Worm (Caenorhabditis elegans) whole organism, L3 larva: ENCODE results near the gene sra-9.

Experiments
- aly-2 ChIP-seq: fragments of 150-350 bp; optimal IDR thresholded peaks from 2 replicates; lab custom pipeline; 2014; ENCODE audit warnings: missing biosample characterization, missing genetic modification characterization
- ceh-82 ChIP-seq: fragments of 150-350 bp; optimal IDR thresholded peaks from 2 replicates; lab custom pipeline; 2014; ENCODE audit warnings: missing biosample characterization, missing genetic modification characterization
- elt-2 ChIP-seq: sonication (generic microtip); optimal IDR thresholded peaks from 2 replicates; lab custom pipeline; 2016; ENCODE audit warnings: missing genetic modification reagents, mild to moderate bottlenecking, missing genetic modification characterization, missing compliant biosample characterization
- fkh-10 ChIP-seq: sonication (generic microtip); optimal IDR thresholded peaks from 2 replicates; lab custom pipeline; 2017; ENCODE audit warnings: missing biosample characterization, missing genetic modification reagents, missing genetic modification characterization
- nfya-1 ChIP-seq: sonication (generic microtip); optimal IDR thresholded peaks from 2 replicates; lab custom pipeline; 2017; ENCODE audit warnings: missing genetic modification characterization, mild to moderate bottlenecking, missing compliant biosample characterization, antibody characterized with exemption, moderate library complexity; ENCODE audit not compliant: insufficient read depth
- nhr-28 ChIP-seq: fragments of 150-350 bp; optimal IDR thresholded peaks from 2 replicates; lab custom pipeline; 2014; ENCODE audit warnings: missing biosample characterization, missing genetic modification characterization
- nhr-76 ChIP-seq: fragments of 150-350 bp; sonication (generic microtip); optimal IDR thresholded peaks from 5 replicates; lab custom pipeline; 2014; ENCODE audit warnings: missing biosample characterization, missing genetic modification characterization
- pha-4 ChIP-seq: fragments of 150-350 bp; optimal IDR thresholded peaks from 2 replicates; lab custom pipeline; 2014; ENCODE audit warnings: missing biosample characterization, missing genetic modification reagents, missing genetic modification characterization
- sea-2 ChIP-seq: fragments of 150-350 bp; sonication (generic microtip); optimal IDR thresholded peaks from 4 replicates; lab custom pipeline; 2014; ENCODE audit warnings: missing biosample characterization, missing genetic modification reagents, missing genetic modification characterization
- snpc-4 ChIP-seq: fragments of 150-350 bp; optimal IDR thresholded peaks from 2 replicates; lab custom pipeline; 2014; ENCODE audit warnings: missing biosample characterization, missing genetic modification characterization
- ztf-11 ChIP-seq: fragments of 150-350 bp; optimal IDR thresholded peaks from 2 replicates; lab custom pipeline; 2014; ENCODE audit warnings: missing biosample characterization, missing genetic modification characterization

DNA sequence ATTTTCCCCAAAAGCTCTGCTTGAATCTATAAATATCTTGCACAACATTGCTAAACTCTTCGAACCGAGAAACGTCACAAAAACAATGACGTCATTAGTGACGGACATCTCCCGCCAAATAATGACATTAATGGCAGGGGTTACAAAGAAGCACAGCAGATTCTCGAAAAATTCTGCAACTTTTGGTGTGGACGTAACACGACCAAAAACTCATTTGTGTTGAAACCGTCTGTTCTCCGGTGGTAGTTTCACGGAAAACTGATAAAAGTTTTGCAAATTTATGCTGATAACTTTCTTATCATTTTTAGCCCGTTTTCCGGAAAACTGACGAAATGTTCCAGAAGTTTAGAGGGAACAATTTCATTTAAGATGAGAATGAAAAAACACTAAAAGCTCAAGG lies 33.5 kb upstream of the sra-9 start:
- TF ChIP-seq elt-2 (peak; percentile 79), nhr-76 (tag; lab: Kevin White, UChicago) (no peak), nfya-1 (tag; lab: Kevin White, UChicago) (no peak), snpc-4 (tag; lab: Kevin White, UChicago) (no peak), ceh-82 (tag; lab: Kevin White, UChicago) (no peak), sea-2 (GFP tag; lab: Kevin White, UChicago) (no peak), aly-2 (tag; lab: Kevin White, UChicago) (no peak), ztf-11 (tag; lab: Kevin White, UChicago) (no peak), fkh-10 (GFP tag; lab: Kevin White, UChicago) (no peak), nhr-28 (tag; lab: Kevin White, UChicago) (no peak), pha-4 (no peak)
